Fruit fly (Drosophila melanogaster) whole organism, pupa: ENCODE data around the gene Zip89B.

Source experiments
- CG13204 ChIP-seq: fragments of 200-800 bp; sonication (Bioruptor generic); optimal IDR thresholded peaks from 2 replicates; lab custom pipeline; 2018; ENCODE audit warnings: missing biosample characterization, mild to moderate bottlenecking, missing genetic modification characterization, moderate library complexity
- Ets98B ChIP-seq: fragments of 200-800 bp; sonication (Bioruptor generic); IDR thresholded peaks from 2 replicates; pipeline ENCODE4 v1.3.6; 2022; ENCODE audit warnings: missing biosample characterization, missing genetic modification characterization
- Pif1A ChIP-seq: fragments of 200-800 bp; sonication (Bioruptor generic); optimal IDR thresholded peaks from 3 replicates; lab custom pipeline; 2016; ENCODE audit warnings: missing biosample characterization, missing genetic modification characterization
- Snoo ChIP-seq: fragments of 200-800 bp; sonication (Bioruptor generic); optimal IDR thresholded peaks from 3 replicates; lab custom pipeline; 2017; ENCODE audit warnings: missing biosample characterization, mild to moderate bottlenecking, missing genetic modification characterization, inconsistent platforms
- rn ChIP-seq: fragments of 200-800 bp; sonication (Bioruptor generic); IDR thresholded peaks from 2 replicates; pipeline ENCODE4 v1.3.6; 2022; ENCODE audit warnings: missing biosample characterization, missing genetic modification characterization

DNA sequence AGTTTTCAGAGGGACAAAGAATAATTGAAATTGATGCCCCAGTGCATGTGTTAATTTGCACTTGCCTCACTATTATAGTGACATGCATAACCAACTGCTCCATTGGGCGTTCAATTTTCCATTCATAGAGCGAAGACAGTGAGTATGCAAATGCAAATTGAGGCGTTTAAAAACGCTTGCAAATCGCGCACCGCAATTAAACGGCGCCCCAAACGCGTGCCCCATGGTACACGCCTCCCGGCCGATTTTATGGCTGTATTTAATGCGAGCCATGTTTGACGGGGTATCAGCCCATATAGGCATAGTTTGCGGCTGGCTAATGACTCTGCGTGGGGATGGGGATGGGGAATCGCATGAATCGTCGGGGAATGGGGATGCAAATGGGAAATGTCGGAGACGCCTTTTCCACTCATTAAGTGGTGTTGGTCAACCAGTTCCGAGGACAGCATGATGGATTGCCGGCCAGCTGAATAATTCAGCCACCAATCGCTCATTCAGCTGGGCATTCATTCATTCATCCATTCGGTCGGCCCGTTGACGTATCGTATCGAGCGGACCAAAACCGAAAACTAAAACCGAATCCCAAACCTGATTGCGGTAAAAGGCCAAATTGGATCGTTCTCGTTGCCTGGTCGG, 30.0 kb downstream of the Zip89B start:
- no peak for TF ChIP-seq CG13204 (GFP tag; lab: Kevin White, UChicago)
- no peak for TF ChIP-seq rn (GFP tag; lab: Robert Waterston, UW)
- no peak for TF ChIP-seq Snoo (tag; lab: Kevin White, UChicago)
- TF ChIP-seq Pif1A (GFP tag; lab: Kevin White, UChicago) = no peak
- TF ChIP-seq Ets98B (GFP tag; lab: Robert Waterston, UW) = no peak
